Fruit fly (Drosophila melanogaster) whole organism, embryonic: ENCODE measurements around the gene Muc4B.

Experiments
- Bdp1 ChIP-seq: fragments of 200-800 bp; sonication (Bioruptor generic); optimal IDR thresholded peaks from 3 replicates; lab custom pipeline; 2016; ENCODE audit warnings: missing biosample characterization, missing genetic modification characterization
- CG11456 ChIP-seq: fragments of 200-800 bp; sonication (Bioruptor generic); IDR thresholded peaks from 3 replicates; pipeline ENCODE4 v1.3.6; 2022; ENCODE audit warnings: missing biosample characterization, missing genetic modification characterization
- CG12236 ChIP-seq: fragments of 200-800 bp; sonication (Bioruptor generic); optimal IDR thresholded peaks from 2 replicates; lab custom pipeline; 2016; ENCODE audit warnings: missing biosample characterization, missing genetic modification characterization
- CG12299 ChIP-seq: fragments of 200-800 bp; sonication (Bioruptor generic); optimal IDR thresholded peaks from 2 replicates; lab custom pipeline; 2018; ENCODE audit warnings: missing biosample characterization, mild to moderate bottlenecking, missing genetic modification characterization
- CG12769 ChIP-seq: fragments of 200-800 bp; sonication (Bioruptor generic); optimal IDR thresholded peaks from 2 replicates; lab custom pipeline; 2019; ENCODE audit warnings: missing biosample characterization, mild to moderate bottlenecking, missing genetic modification characterization, moderate library complexity
- CG13123 ChIP-seq: fragments of 200-800 bp; sonication (Bioruptor generic); optimal IDR thresholded peaks from 2 replicates; lab custom pipeline; 2016; ENCODE audit warnings: missing biosample characterization, missing genetic modification characterization
- CG13624 ChIP-seq: fragments of 200-800 bp; sonication (Bioruptor generic); optimal IDR thresholded peaks from 2 replicates; lab custom pipeline; 2016; ENCODE audit warnings: missing biosample characterization, missing genetic modification characterization
- CG13894 ChIP-seq: fragments of 200-800 bp; sonication (Bioruptor generic); optimal IDR thresholded peaks from 3 replicates; lab custom pipeline; 2018; ENCODE audit warnings: missing biosample characterization, mild to moderate bottlenecking, missing genetic modification characterization, moderate library complexity
- CG14710 ChIP-seq: fragments of 200-800 bp; sonication (Bioruptor generic); optimal IDR thresholded peaks from 3 replicates; lab custom pipeline; 2019; ENCODE audit warnings: missing biosample characterization, mild to moderate bottlenecking, missing genetic modification characterization, moderate library complexity
- CG15514 ChIP-seq: fragments of 200-800 bp; sonication (Bioruptor generic); optimal IDR thresholded peaks from 3 replicates; lab custom pipeline; 2017; ENCODE audit warnings: missing biosample characterization, missing genetic modification characterization, mild to moderate bottlenecking, moderate library complexity, missing genetic modification reagents
- CG16813 ChIP-seq: fragments of 200-800 bp; sonication (Bioruptor generic); IDR thresholded peaks from 3 replicates; pipeline ENCODE4 v1.3.6; 2022; ENCODE audit warnings: missing biosample characterization, missing genetic modification characterization; ENCODE audit not compliant: partially characterized antibody
- CG17385 ChIP-seq: fragments of 200-800 bp; sonication (Bioruptor generic); optimal IDR thresholded peaks from 3 replicates; lab custom pipeline; 2018; ENCODE audit warnings: missing biosample characterization, mild to moderate bottlenecking, missing genetic modification characterization
- CG31224 ChIP-seq: fragments of 200-800 bp; sonication (Bioruptor generic); IDR thresholded peaks from 2 replicates; pipeline ENCODE4 v1.3.6; 2022; ENCODE audit warnings: missing biosample characterization, missing genetic modification characterization
- CG31365 ChIP-seq: fragments of 200-800 bp; sonication (Bioruptor generic); optimal IDR thresholded peaks from 2 replicates; lab custom pipeline; 2018; ENCODE audit warnings: missing biosample characterization, mild to moderate bottlenecking, missing genetic modification characterization
- CG4617 ChIP-seq: fragments of 200-800 bp; sonication (Bioruptor generic); optimal IDR thresholded peaks from 3 replicates; lab custom pipeline; 2016; ENCODE audit warnings: missing biosample characterization, missing genetic modification characterization, borderline replicate concordance
- CG4854 ChIP-seq: fragments of 200-800 bp; sonication (Bioruptor generic); optimal IDR thresholded peaks from 2 replicates; lab custom pipeline; 2016; ENCODE audit warnings: missing biosample characterization, missing genetic modification characterization, inconsistent platforms
- CG5245 ChIP-seq: fragments of 200-800 bp; sonication (Bioruptor generic); optimal IDR thresholded peaks from 3 replicates; lab custom pipeline; 2016; ENCODE audit warnings: missing biosample characterization, missing genetic modification characterization
- CG6654 ChIP-seq: fragments of 200-800 bp; sonication (Bioruptor generic); optimal IDR thresholded peaks from 2 replicates; lab custom pipeline; 2017; ENCODE audit warnings: missing biosample characterization, mild to moderate bottlenecking, missing genetic modification characterization
- Dfd ChIP-seq, 2 experiments: fragments of >200 bp; optimal IDR thresholded peaks; 2 replicates each; lab custom pipeline; 2017; ENCODE audit warnings: missing biosample characterization in 2 of 2, missing genetic modification characterization in 2 of 2
- Elba2 ChIP-seq: fragments of 200-800 bp; sonication (Bioruptor generic); optimal IDR thresholded peaks from 3 replicates; lab custom pipeline; 2016; ENCODE audit warnings: missing biosample characterization, missing genetic modification characterization
- Neu2 ChIP-seq: fragments of 200-800 bp; sonication (Bioruptor generic); optimal IDR thresholded peaks from 3 replicates; lab custom pipeline; 2016; ENCODE audit warnings: missing biosample characterization, missing genetic modification characterization, borderline replicate concordance
- Nf-YC ChIP-seq: fragments of 200-800 bp; optimal IDR thresholded peaks from 3 replicates; lab custom pipeline; 2019; ENCODE audit warnings: missing biosample characterization, mild to moderate bottlenecking, missing genetic modification characterization, moderate library complexity
- Opbp ChIP-seq: fragments of 200-800 bp; sonication (Bioruptor generic); IDR thresholded peaks from 3 replicates; pipeline ENCODE4 v1.3.6; 2022; ENCODE audit warnings: missing biosample characterization, missing genetic modification characterization; ENCODE audit not compliant: partially characterized antibody
- Ptx1 ChIP-seq: fragments of 200-800 bp; sonication (Bioruptor generic); IDR thresholded peaks from 2 replicates; pipeline ENCODE4 v1.3.6; 2022; ENCODE audit warnings: missing biosample characterization, missing genetic modification characterization
- Rfx ChIP-seq: fragments of 200-800 bp; sonication (Bioruptor generic); IDR thresholded peaks from 2 replicates; pipeline ENCODE4 v1.3.6; 2022; ENCODE audit warnings: missing biosample characterization, missing genetic modification characterization
- Side ChIP-seq: fragments of 200-800 bp; sonication (Bioruptor generic); optimal IDR thresholded peaks from 2 replicates; lab custom pipeline; 2016; ENCODE audit warnings: missing biosample characterization, missing genetic modification characterization
- Trl ChIP-seq, 3 experiments: fragments of >200 bp in 2 of 3; fragments of 200-800 bp in 1 of 3; sonication (Bioruptor generic) in 1 of 3; optimal IDR thresholded peaks; 2 replicates in 1 of 3; 3 replicates in 2 of 3; lab custom pipeline; 2016 to 2017; ENCODE audit warnings: missing biosample characterization in 1 of 3, missing genetic modification characterization in 1 of 3
- Usf ChIP-seq: fragments of 200-800 bp; sonication (Bioruptor generic); optimal IDR thresholded peaks from 2 replicates; lab custom pipeline; 2017; ENCODE audit warnings: missing genotype, missing biosample characterization, missing genetic modification characterization
- bab2 ChIP-seq: fragments of 200-800 bp; sonication (Bioruptor generic); optimal IDR thresholded peaks from 2 replicates; lab custom pipeline; 2016; ENCODE audit warnings: missing biosample characterization, missing genetic modification characterization
- esg ChIP-seq: fragments of 200-800 bp; sonication (Bioruptor generic); conservative IDR thresholded peaks from 2 replicates; pipeline ENCODE4 v1.3.6; 2022; ENCODE audit warnings: missing biosample characterization, missing genetic modification characterization
- gcm ChIP-seq: fragments of 200-800 bp; sonication (Bioruptor generic); optimal IDR thresholded peaks from 2 replicates; lab custom pipeline; 2019; ENCODE audit warnings: missing biosample characterization, mild to moderate bottlenecking, missing genetic modification characterization, moderate library complexity
- gfzf ChIP-seq: fragments of 200-800 bp; sonication (Bioruptor generic); optimal IDR thresholded peaks from 2 replicates; lab custom pipeline; 2016; ENCODE audit warnings: missing biosample characterization, mild to moderate bottlenecking, missing genetic modification characterization, moderate library complexity
- grn ChIP-seq: fragments of 200-800 bp; sonication (Bioruptor generic); optimal IDR thresholded peaks from 3 replicates; lab custom pipeline; 2017; ENCODE audit warnings: missing biosample characterization, missing genetic modification characterization
- inv ChIP-seq: fragments of 200-800 bp; sonication (Bioruptor generic); IDR thresholded peaks from 2 replicates; pipeline ENCODE4 v1.3.6; 2022; ENCODE audit warnings: missing biosample characterization, missing genetic modification characterization; ENCODE audit not compliant: partially characterized antibody
- lola ChIP-seq, 3 experiments: fragments of >200 bp in 2 of 3; fragments of 200-800 bp in 1 of 3; sonication (Bioruptor generic) in 1 of 3; optimal IDR thresholded peaks; 2 replicates each; lab custom pipeline; 2017 to 2019; ENCODE audit warnings: missing biosample characterization in 3 of 3, missing genetic modification characterization in 3 of 3, mild to moderate bottlenecking in 1 of 3, moderate library complexity in 1 of 3
- mam ChIP-seq: fragments of 200-800 bp; sonication (Bioruptor generic); optimal IDR thresholded peaks from 3 replicates; lab custom pipeline; 2016; ENCODE audit warnings: missing biosample characterization, missing genetic modification characterization
- nerfin-2 ChIP-seq: fragments of 200-800 bp; sonication (Bioruptor generic); IDR thresholded peaks from 2 replicates; pipeline ENCODE4 v1.3.6; 2022; ENCODE audit warnings: missing biosample characterization, missing genetic modification characterization; ENCODE audit not compliant: partially characterized antibody
- nmo ChIP-seq: fragments of 200-800 bp; sonication (Bioruptor generic); optimal IDR thresholded peaks from 2 replicates; lab custom pipeline; 2018; ENCODE audit warnings: missing biosample characterization, mild to moderate bottlenecking, missing genetic modification characterization, moderate library complexity
- pan ChIP-seq, 4 experiments: fragments of >200 bp in 3 of 4; fragments of 200-800 bp in 1 of 4; sonication (Bioruptor generic) in 1 of 4; optimal IDR thresholded peaks in 3 of 4; IDR thresholded peaks in 1 of 4; 2 replicates each; pipeline versions ENCODE4 v1.3.6 to Lab custom; 2017 to 2022; ENCODE audit warnings: missing biosample characterization in 2 of 4, missing genetic modification characterization in 2 of 4, mixed read lengths in 1 of 4
- prd ChIP-seq, 3 experiments: fragments of >200 bp in 2 of 3; fragments of 200-800 bp in 1 of 3; sonication (Bioruptor generic) in 1 of 3; optimal IDR thresholded peaks in 2 of 3; IDR thresholded peaks in 1 of 3; 2 replicates in 2 of 3; 3 replicates in 1 of 3; pipeline versions ENCODE4 v1.3.6 to Lab custom; 2017 to 2022; ENCODE audit warnings: missing biosample characterization in 1 of 3, missing genetic modification characterization in 1 of 3
- ranshi ChIP-seq: fragments of 200-800 bp; sonication (Bioruptor generic); IDR thresholded peaks from 2 replicates; pipeline ENCODE4 v1.3.6; 2022; ENCODE audit warnings: missing biosample characterization, missing genetic modification characterization
- ro ChIP-seq: fragments of 200-800 bp; sonication (Bioruptor generic); IDR thresholded peaks from 2 replicates; pipeline ENCODE4 v1.3.6; 2022; ENCODE audit warnings: missing biosample characterization, missing genetic modification characterization
- sd ChIP-seq: fragments of 200-800 bp; sonication (Bioruptor generic); optimal IDR thresholded peaks from 3 replicates; lab custom pipeline; 2018; ENCODE audit warnings: missing biosample characterization, mild to moderate bottlenecking, missing genetic modification characterization, moderate library complexity
- seq ChIP-seq: fragments of 200-800 bp; sonication (Bioruptor generic); IDR thresholded peaks from 2 replicates; pipeline ENCODE4 v1.3.6; 2022; ENCODE audit warnings: missing biosample characterization, missing genetic modification characterization
- so ChIP-seq: fragments of 200-800 bp; sonication (Bioruptor generic); IDR thresholded peaks from 3 replicates; pipeline ENCODE4 v1.3.6; 2022; ENCODE audit warnings: missing biosample characterization, missing genetic modification characterization
- unpg ChIP-seq: fragments of 200-800 bp; sonication (Bioruptor generic); optimal IDR thresholded peaks from 3 replicates; lab custom pipeline; 2018; ENCODE audit warnings: missing biosample characterization, mild to moderate bottlenecking, missing genetic modification characterization, moderate library complexity
- vfl ChIP-seq: fragments of 200-800 bp; sonication (Bioruptor generic); optimal IDR thresholded peaks from 2 replicates; lab custom pipeline; 2016; ENCODE audit warnings: missing biosample characterization, missing genetic modification characterization
- wdn ChIP-seq: fragments of 200-800 bp; sonication (Bioruptor generic); IDR thresholded peaks from 2 replicates; pipeline ENCODE4 v1.3.6; 2022; ENCODE audit warnings: missing biosample characterization, missing genetic modification characterization
- z ChIP-seq: fragments of 200-800 bp; sonication (Bioruptor generic); IDR thresholded peaks from 3 replicates; pipeline ENCODE4 v1.3.6; 2022; ENCODE audit warnings: missing biosample characterization, missing genetic modification characterization

Gene Muc4B

DNA sequence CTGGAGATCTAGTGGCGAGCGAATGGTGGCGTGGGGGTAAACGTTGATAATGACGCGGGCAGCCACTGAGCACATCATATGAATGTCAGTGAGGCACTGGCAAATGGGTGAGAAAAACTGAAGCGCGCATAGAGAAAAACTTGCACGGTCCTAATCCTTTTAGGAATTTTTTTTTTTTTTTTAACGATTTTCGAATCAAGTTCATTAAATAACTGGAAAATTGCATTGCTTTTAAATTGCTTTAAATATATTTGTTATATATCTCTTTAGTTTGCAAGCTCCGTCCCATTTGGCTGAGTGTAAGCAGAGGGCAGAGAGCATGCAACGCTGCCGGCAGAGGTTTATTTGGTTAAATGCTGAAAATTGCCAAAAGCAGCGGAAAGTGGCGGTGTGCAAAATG lies 48.5 kb downstream of the Muc4B start (continued):
- TF ChIP-seq CG6654 (no peak), sd (tag; lab: Kevin White, UChicago) (no peak), Dfd (GFP tag; optimal IDR thresholded peaks at IDR 0.05; lab: Kevin White, UChicago) (no peak), CG12769 (tag; lab: Kevin White, UChicago) (no peak), grn (GFP tag; lab: Kevin White, UChicago) (no peak), ranshi (GFP tag; lab: Robert Waterston, UW) (peak; percentile 30; the same call in 1 of the 2 replicates), pan (optimal IDR thresholded peaks at IDR 0.05; lab: Kevin White, UChicago) (no peak), pan (GFP tag; optimal IDR thresholded peaks at IDR 0.05 in 1 of 2, IDR thresholded peaks at IDR 0.05 in 1 of 2) (no peak), Ptx1 (peak; percentile 55), Rfx (no peak), CG31365 (tag; lab: Kevin White, UChicago) (no peak), lola (GFP tag; optimal IDR thresholded peaks at IDR 0.05; lab: Kevin White, UChicago) (peak in 1 of 3 experiments; percentile 15), Nf-YC (tag; lab: Kevin White, UChicago) (no peak), gcm (GFP tag; lab: Kevin White, UChicago) (no peak), mam (GFP tag; lab: Kevin White, UChicago) (no peak), z (GFP tag; lab: Robert Waterston, UW) (no peak), CG13123 (no peak), CG15514 (no peak), CG4617 (GFP tag; lab: Kevin White, UChicago) (no peak), Bdp1 (GFP tag; lab: Kevin White, UChicago) (no peak), Side (GFP tag; lab: Kevin White, UChicago) (no peak), gfzf (GFP tag; lab: Kevin White, UChicago) (no peak), prd (optimal IDR thresholded peaks at IDR 0.05; lab: Kevin White, UChicago) (no peak), prd (GFP tag; IDR thresholded peaks at IDR 0.05; lab: Robert Waterston, UW) (peak; percentile 62; the same call in 2 of the 3 replicates), CG31224 (no peak), CG16813 (GFP tag; lab: Robert Waterston, UW) (no peak), CG17385 (GFP tag; lab: Kevin White, UChicago) (no peak), vfl (no peak), bab2 (GFP tag; lab: Kevin White, UChicago) (no peak), so (GFP tag; lab: Robert Waterston, UW) (no peak), CG13894 (tag; lab: Kevin White, UChicago) (no peak), esg (GFP tag; lab: Robert Waterston, UW) (no peak), Neu2 (no peak), Trl (optimal IDR thresholded peaks at IDR 0.05; lab: Kevin White, UChicago) (no peak), Trl (GFP tag; optimal IDR thresholded peaks at IDR 0.05; lab: Kevin White, UChicago) (no peak), unpg (peak; percentile 24), ro (GFP tag; lab: Robert Waterston, UW) (no peak), Elba2 (no peak), CG11456 (GFP tag; lab: Robert Waterston, UW) (no peak), CG4854 (GFP tag; lab: Kevin White, UChicago) (no peak), CG5245 (GFP tag; lab: Kevin White, UChicago) (peak; percentile 3), seq (0 out of 2 replicates have a peak, but pooled peaks have one; percentile 17), CG12236 (GFP tag; lab: Kevin White, UChicago) (no peak), nmo (GFP tag; lab: Kevin White, UChicago) (no peak), inv (no peak), nerfin-2 (GFP tag; lab: Robert Waterston, UW) (no peak), wdn (GFP tag; lab: Robert Waterston, UW) (no peak), Usf (GFP tag; lab: Kevin White, UChicago) (no peak), CG14710 (tag; lab: Kevin White, UChicago) (no peak), Opbp (GFP tag; lab: Robert Waterston, UW) (no peak), CG12299 (tag; lab: Kevin White, UChicago) (no peak), CG13624 (GFP tag; lab: Kevin White, UChicago) (no peak)
